Fruit fly (Drosophila melanogaster) whole organism, embryonic: ENCODE data around the gene heix.

Source experiments
- Abd-B ChIP-seq: fragments of 200-800 bp; sonication (Bioruptor generic); optimal IDR thresholded peaks from 2 replicates; lab custom pipeline; 2018; ENCODE audit warnings: missing biosample characterization, mild to moderate bottlenecking, missing genetic modification characterization, moderate library complexity
- CG11398 ChIP-seq: fragments of 200-800 bp; sonication (Bioruptor generic); optimal IDR thresholded peaks from 2 replicates; lab custom pipeline; 2016; ENCODE audit warnings: missing biosample characterization, missing genetic modification characterization
- CG11696 ChIP-seq: fragments of 200-800 bp; sonication (Bioruptor generic); IDR thresholded peaks from 2 replicates; pipeline ENCODE4 v1.3.6; 2022; ENCODE audit warnings: missing biosample characterization, missing genetic modification characterization
- CG12942 ChIP-seq: fragments of 200-800 bp; sonication (Bioruptor generic); optimal IDR thresholded peaks from 3 replicates; lab custom pipeline; 2016; ENCODE audit warnings: missing biosample characterization, missing genetic modification characterization
- CG16779 ChIP-seq: fragments of 200-800 bp; sonication (Bioruptor generic); IDR thresholded peaks from 2 replicates; pipeline ENCODE4 v1.3.6; 2022; ENCODE audit warnings: missing biosample characterization, missing genetic modification characterization
- CG17361 ChIP-seq: fragments of 200-800 bp; sonication (Bioruptor generic); IDR thresholded peaks from 3 replicates; pipeline ENCODE4 v1.3.6; 2022; ENCODE audit warnings: missing biosample characterization, missing genetic modification characterization
- CG17802 ChIP-seq: fragments of 200-800 bp; sonication (Bioruptor generic); optimal IDR thresholded peaks from 2 replicates; lab custom pipeline; 2018; ENCODE audit warnings: missing biosample characterization, mild to moderate bottlenecking, missing genetic modification characterization, moderate library complexity
- CG17912 ChIP-seq: fragments of 200-800 bp; sonication (Bioruptor generic); optimal IDR thresholded peaks from 2 replicates; lab custom pipeline; 2018; ENCODE audit warnings: missing biosample characterization, mild to moderate bottlenecking, missing genetic modification characterization
- CG18011 ChIP-seq: fragments of 200-800 bp; sonication (Bioruptor generic); optimal IDR thresholded peaks from 2 replicates; lab custom pipeline; 2017; ENCODE audit warnings: missing biosample characterization, missing genetic modification characterization, mild to moderate bottlenecking, moderate library complexity, missing genotype
- CG18599 ChIP-seq: fragments of 200-800 bp; sonication (Bioruptor generic); optimal IDR thresholded peaks from 3 replicates; lab custom pipeline; 2017; ENCODE audit warnings: missing biosample characterization, missing genetic modification characterization, mild to moderate bottlenecking, moderate library complexity, missing genetic modification reagents
- CG2116 ChIP-seq: fragments of 200-800 bp; sonication (Bioruptor generic); optimal IDR thresholded peaks from 3 replicates; lab custom pipeline; 2018; ENCODE audit warnings: missing biosample characterization, mild to moderate bottlenecking, missing genetic modification characterization
- CG2889 ChIP-seq: fragments of 200-800 bp; sonication (Bioruptor generic); IDR thresholded peaks from 3 replicates; pipeline ENCODE4 v1.3.6; 2022; ENCODE audit warnings: missing biosample characterization, missing genetic modification characterization
- CG30020 ChIP-seq: fragments of 200-800 bp; optimal IDR thresholded peaks from 2 replicates; lab custom pipeline; 2019; ENCODE audit warnings: missing biosample characterization, mild to moderate bottlenecking, missing genetic modification characterization, moderate library complexity
- CG4404 ChIP-seq: fragments of 200-800 bp; sonication (Bioruptor generic); IDR thresholded peaks from 2 replicates; pipeline ENCODE4 v1.3.6; 2022; ENCODE audit warnings: missing biosample characterization, missing genetic modification characterization
- CG6254 ChIP-seq: fragments of 200-800 bp; sonication (Bioruptor generic); optimal IDR thresholded peaks from 3 replicates; lab custom pipeline; 2017; ENCODE audit warnings: mild to moderate bottlenecking, missing biosample characterization, missing genetic modification reagents, missing genetic modification characterization
- CG6654 ChIP-seq: fragments of 200-800 bp; sonication (Bioruptor generic); optimal IDR thresholded peaks from 2 replicates; lab custom pipeline; 2017; ENCODE audit warnings: missing biosample characterization, mild to moderate bottlenecking, missing genetic modification characterization
- CG8089 ChIP-seq: fragments of 200-800 bp; sonication (Bioruptor generic); optimal IDR thresholded peaks from 3 replicates; lab custom pipeline; 2016; ENCODE audit warnings: missing biosample characterization, missing genetic modification characterization
- CG8765 ChIP-seq: fragments of 200-800 bp; sonication (Bioruptor generic); IDR thresholded peaks from 2 replicates; pipeline ENCODE4 v1.3.6; 2022; ENCODE audit warnings: missing biosample characterization, missing genetic modification characterization
- Deaf1 ChIP-seq: fragments of 200-800 bp; optimal IDR thresholded peaks from 3 replicates; lab custom pipeline; 2019; ENCODE audit warnings: missing biosample characterization, mild to moderate bottlenecking, missing genetic modification characterization, moderate library complexity
- ERR ChIP-seq: fragments of 200-800 bp; sonication (Bioruptor generic); optimal IDR thresholded peaks from 2 replicates; lab custom pipeline; 2016; ENCODE audit warnings: missing biosample characterization, missing genetic modification characterization
- Gsc ChIP-seq: fragments of 200-800 bp; sonication (Bioruptor generic); IDR thresholded peaks from 2 replicates; pipeline ENCODE4 v1.3.6; 2022; ENCODE audit warnings: missing biosample characterization, missing genetic modification characterization
- Gug ChIP-seq: fragments of 200-800 bp; sonication (Bioruptor generic); IDR thresholded peaks from 4 replicates; pipeline ENCODE4 v1.3.6; 2022; ENCODE audit warnings: missing biosample characterization, missing genetic modification characterization
- Kr ChIP-seq: fragments of 200-800 bp; sonication (Bioruptor generic); optimal IDR thresholded peaks from 2 replicates; lab custom pipeline; 2017; ENCODE audit warnings: missing biosample characterization, mild to moderate bottlenecking, missing genetic modification characterization
- Mad ChIP-seq: fragments of 200-800 bp; sonication (Bioruptor generic); optimal IDR thresholded peaks from 2 replicates; lab custom pipeline; 2016; ENCODE audit warnings: missing biosample characterization, missing genetic modification characterization
- NC2α ChIP-seq: fragments of 200-800 bp; sonication (Bioruptor generic); optimal IDR thresholded peaks from 2 replicates; lab custom pipeline; 2016; ENCODE audit warnings: missing biosample characterization, missing genetic modification characterization
- NK7.1 ChIP-seq: fragments of 200-800 bp; sonication (Bioruptor generic); optimal IDR thresholded peaks from 3 replicates; lab custom pipeline; 2016; ENCODE audit warnings: missing biosample characterization, missing genetic modification characterization
- Ptx1 ChIP-seq: fragments of 200-800 bp; sonication (Bioruptor generic); IDR thresholded peaks from 2 replicates; pipeline ENCODE4 v1.3.6; 2022; ENCODE audit warnings: missing biosample characterization, missing genetic modification characterization
- Sry-δ ChIP-seq: fragments of 200-800 bp; sonication (Bioruptor generic); optimal IDR thresholded peaks from 2 replicates; lab custom pipeline; 2016; ENCODE audit warnings: missing biosample characterization, missing genetic modification characterization
- Taf1 ChIP-seq: fragments of 200-800 bp; sonication (Bioruptor generic); IDR thresholded peaks from 2 replicates; pipeline ENCODE4 v1.3.6; 2022; ENCODE audit warnings: missing biosample characterization, missing genetic modification characterization
- ab ChIP-seq: fragments of 200-800 bp; sonication (Bioruptor generic); optimal IDR thresholded peaks from 2 replicates; lab custom pipeline; 2016; ENCODE audit warnings: missing biosample characterization, missing genetic modification characterization
- abd-A ChIP-seq: fragments of 200-800 bp; sonication (Bioruptor generic); optimal IDR thresholded peaks from 3 replicates; lab custom pipeline; 2019; ENCODE audit warnings: missing biosample characterization, mild to moderate bottlenecking, missing genetic modification characterization, moderate library complexity
- aop ChIP-seq: fragments of 200-800 bp; sonication (Bioruptor generic); IDR thresholded peaks from 2 replicates; pipeline ENCODE4 v1.3.6; 2022; ENCODE audit warnings: missing biosample characterization, missing genetic modification characterization
- ash1 ChIP-seq: fragments of 200-800 bp; sonication (Bioruptor generic); optimal IDR thresholded peaks from 2 replicates; lab custom pipeline; 2018; ENCODE audit warnings: missing biosample characterization, mild to moderate bottlenecking, missing genetic modification characterization
- ato ChIP-seq: fragments of 200-800 bp; sonication (Bioruptor generic); IDR thresholded peaks from 2 replicates; pipeline ENCODE4 v1.3.6; 2022; ENCODE audit warnings: missing biosample characterization, missing genetic modification characterization; ENCODE audit not compliant: partially characterized antibody
- az2 ChIP-seq: fragments of 200-800 bp; sonication (Bioruptor generic); optimal IDR thresholded peaks from 3 replicates; lab custom pipeline; 2016; ENCODE audit warnings: missing biosample characterization, missing genetic modification characterization
- bigmax ChIP-seq: fragments of 200-800 bp; sonication (Bioruptor generic); optimal IDR thresholded peaks from 2 replicates; lab custom pipeline; 2018; ENCODE audit warnings: missing biosample characterization, mild to moderate bottlenecking, missing genetic modification characterization
- bowl ChIP-seq: fragments of 200-800 bp; sonication (Bioruptor generic); IDR thresholded peaks from 2 replicates; pipeline ENCODE4 v1.3.6; 2022; ENCODE audit warnings: missing biosample characterization, missing genetic modification characterization
- caup ChIP-seq: fragments of 200-800 bp; sonication (Bioruptor generic); optimal IDR thresholded peaks from 3 replicates; lab custom pipeline; 2017; ENCODE audit warnings: missing biosample characterization, mild to moderate bottlenecking, missing genetic modification characterization, moderate library complexity; ENCODE audit not compliant: severe bottlenecking
- cwo ChIP-seq: fragments of 200-800 bp; sonication (Bioruptor generic); optimal IDR thresholded peaks from 3 replicates; lab custom pipeline; 2017; ENCODE audit warnings: missing biosample characterization, missing genetic modification characterization, mild to moderate bottlenecking, moderate library complexity, missing genetic modification reagents
- dati ChIP-seq: fragments of 200-800 bp; sonication (Bioruptor generic); IDR thresholded peaks from 2 replicates; pipeline ENCODE4 v1.3.6; 2022; ENCODE audit warnings: missing biosample characterization, missing genetic modification characterization
- gro ChIP-seq: fragments of 200-800 bp; sonication (Bioruptor generic); optimal IDR thresholded peaks from 2 replicates; lab custom pipeline; 2016; ENCODE audit warnings: missing biosample characterization, missing genetic modification characterization
- gt ChIP-seq: fragments of 200-800 bp; sonication (Bioruptor generic); IDR thresholded peaks from 2 replicates; pipeline ENCODE4 v1.3.6; 2022; ENCODE audit warnings: missing biosample characterization, missing genetic modification characterization
- her ChIP-seq: fragments of 200-800 bp; sonication (Bioruptor generic); optimal IDR thresholded peaks from 2 replicates; lab custom pipeline; 2016; ENCODE audit warnings: missing biosample characterization, missing genetic modification characterization
- kah ChIP-seq: fragments of 200-800 bp; sonication (Bioruptor generic); optimal IDR thresholded peaks from 2 replicates; lab custom pipeline; 2018; ENCODE audit warnings: missing biosample characterization, mild to moderate bottlenecking, missing genetic modification characterization
- kni ChIP-seq: fragments of 200-800 bp; sonication (Bioruptor generic); optimal IDR thresholded peaks from 3 replicates; lab custom pipeline; 2017; ENCODE audit warnings: mild to moderate bottlenecking, missing biosample characterization, missing genetic modification reagents, missing genetic modification characterization
- mirr ChIP-seq: fragments of 200-800 bp; sonication (Bioruptor generic); optimal IDR thresholded peaks from 3 replicates; lab custom pipeline; 2018; ENCODE audit warnings: missing biosample characterization, mild to moderate bottlenecking, missing genetic modification characterization
- nom ChIP-seq: fragments of 200-800 bp; sonication (Bioruptor generic); optimal IDR thresholded peaks from 2 replicates; lab custom pipeline; 2017; ENCODE audit warnings: missing biosample characterization, missing genetic modification characterization, mild to moderate bottlenecking, moderate library complexity, missing genetic modification reagents
- pb ChIP-seq: fragments of 200-800 bp; sonication (Bioruptor generic); optimal IDR thresholded peaks from 3 replicates; lab custom pipeline; 2016; ENCODE audit warnings: missing biosample characterization, missing genetic modification characterization
- pho ChIP-seq: fragments of 200-800 bp; sonication (Bioruptor generic); optimal IDR thresholded peaks from 2 replicates; lab custom pipeline; 2016; ENCODE audit warnings: missing biosample characterization, missing genetic modification characterization
- pzg ChIP-seq: fragments of 200-800 bp; sonication (Bioruptor generic); optimal IDR thresholded peaks from 3 replicates; lab custom pipeline; 2018; ENCODE audit warnings: missing biosample characterization, mild to moderate bottlenecking, missing genetic modification characterization, moderate library complexity
- sqz ChIP-seq: fragments of 200-800 bp; sonication (Bioruptor generic); optimal IDR thresholded peaks from 3 replicates; lab custom pipeline; 2018; ENCODE audit warnings: missing biosample characterization, mild to moderate bottlenecking, missing genetic modification characterization
- zen2 ChIP-seq: fragments of 200-800 bp; sonication (Bioruptor generic); IDR thresholded peaks from 3 replicates; pipeline ENCODE4 v1.3.6; 2022; ENCODE audit warnings: missing biosample characterization, missing genetic modification characterization; ENCODE audit not compliant: partially characterized antibody
- zfh1 ChIP-seq: fragments of 200-800 bp; sonication (Bioruptor generic); IDR thresholded peaks from 3 replicates; pipeline ENCODE4 v1.3.6; 2022; ENCODE audit warnings: missing biosample characterization, missing genetic modification characterization

Gene heix

DNA sequence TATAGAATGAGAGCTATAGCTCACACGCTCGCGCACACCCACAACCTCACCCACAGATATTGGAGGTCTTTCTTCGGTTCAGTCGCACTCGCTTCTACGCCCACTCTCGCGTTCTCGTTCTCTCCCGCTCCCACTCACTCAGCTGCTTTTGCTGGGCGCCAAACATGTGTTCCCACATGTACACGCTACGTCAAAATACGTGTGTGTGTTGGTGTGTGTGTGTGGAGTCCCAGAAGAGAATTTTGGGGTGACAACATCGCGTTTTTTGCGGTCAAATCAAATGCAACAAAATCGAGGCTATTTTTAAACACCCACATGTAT, 28.2 kb downstream of the heix start (continued):
- no peak for TF ChIP-seq CG17802
- TF ChIP-seq CG4404 (GFP tag; lab: Robert Waterston, UW) = no peak
- TF ChIP-seq CG30020 (tag; lab: Kevin White, UChicago) = no peak
- no peak for TF ChIP-seq CG2889 (GFP tag; lab: Robert Waterston, UW)
- TF ChIP-seq CG18011 (GFP tag; lab: Kevin White, UChicago) = no peak
- TF ChIP-seq CG8089 = no peak
- TF ChIP-seq mirr (GFP tag; lab: Kevin White, UChicago) = peak; percentile 88
- TF ChIP-seq caup (GFP tag; lab: Kevin White, UChicago) = no peak
- no peak for TF ChIP-seq CG18599
- no peak for TF ChIP-seq Gsc (GFP tag; lab: Robert Waterston, UW)
- TF ChIP-seq aop (GFP tag; lab: Robert Waterston, UW) = no peak
- no peak for TF ChIP-seq CG6254 (GFP tag; lab: Kevin White, UChicago)
- TF ChIP-seq Deaf1 (tag; lab: Kevin White, UChicago) = peak; percentile 4
- TF ChIP-seq CG6654 (GFP tag; lab: Kevin White, UChicago) = no peak
- no peak for TF ChIP-seq CG17361 (GFP tag; lab: Robert Waterston, UW)
- TF ChIP-seq Abd-B (GFP tag; lab: Kevin White, UChicago) = no peak
- TF ChIP-seq bigmax (GFP tag; lab: Kevin White, UChicago) = peak; percentile 17
- TF ChIP-seq CG8765 = no peak
- peak; percentile 48 for TF ChIP-seq kni
- peak; percentile 41 for TF ChIP-seq nom (GFP tag; lab: Kevin White, UChicago)
- TF ChIP-seq az2 (GFP tag; lab: Kevin White, UChicago) = no peak
- TF ChIP-seq CG12942 (GFP tag; lab: Kevin White, UChicago) = no peak
- TF ChIP-seq zen2 (GFP tag; lab: Robert Waterston, UW) = no peak
- TF ChIP-seq CG16779 (GFP tag; lab: Robert Waterston, UW) = no peak
- peak; percentile 6 for TF ChIP-seq CG17912 (GFP tag; lab: Kevin White, UChicago)
- peak; percentile 43 for TF ChIP-seq ash1 (GFP tag; lab: Kevin White, UChicago)
- TF ChIP-seq bowl = no peak
- TF ChIP-seq Kr = no peak
- TF ChIP-seq abd-A (tag; lab: Kevin White, UChicago) = peak; percentile 77
- no peak for TF ChIP-seq ato
- TF ChIP-seq CG2116 (GFP tag; lab: Kevin White, UChicago) = no peak
- no peak for TF ChIP-seq CG11398
- TF ChIP-seq zfh1 (GFP tag; lab: Robert Waterston, UW) = no peak
- TF ChIP-seq ab (GFP tag; lab: Kevin White, UChicago) = no peak
- TF ChIP-seq kah (GFP tag; lab: Kevin White, UChicago) = peak; percentile 23
- TF ChIP-seq Mad = no peak
- no peak for TF ChIP-seq Ptx1 (GFP tag; lab: Robert Waterston, UW)
- TF ChIP-seq sqz (GFP tag; lab: Kevin White, UChicago) = peak; percentile 48
- TF ChIP-seq pb (GFP tag; lab: Kevin White, UChicago) = no peak
- no peak for TF ChIP-seq NC2α (GFP tag; lab: Kevin White, UChicago)
- TF ChIP-seq Sry-δ = no peak
- TF ChIP-seq cwo (GFP tag; lab: Kevin White, UChicago) = peak; percentile 50
- TF ChIP-seq her (GFP tag; lab: Kevin White, UChicago) = no peak
- no peak for TF ChIP-seq Gug
- TF ChIP-seq pho (GFP tag; lab: Kevin White, UChicago) = no peak
- no peak for TF ChIP-seq pzg (GFP tag; lab: Kevin White, UChicago)
- TF ChIP-seq Taf1 (GFP tag; lab: Robert Waterston, UW) = no peak
- no peak for TF ChIP-seq CG11696 (GFP tag; lab: Robert Waterston, UW)
- TF ChIP-seq gro (GFP tag; lab: Kevin White, UChicago) = peak; percentile 21
- no peak for TF ChIP-seq ERR (GFP tag; lab: Kevin White, UChicago)
- no peak for TF ChIP-seq NK7.1 (GFP tag; lab: Kevin White, UChicago)
- TF ChIP-seq gt (GFP tag; lab: Robert Waterston, UW) = no peak
- no peak for TF ChIP-seq dati (GFP tag; lab: Robert Waterston, UW)
